Fruit fly (Drosophila melanogaster) whole organism, embryonic: ENCODE data around the gene Arfip.

Source experiments
- ATbp ChIP-seq: fragments of 200-800 bp; sonication (Bioruptor generic); optimal IDR thresholded peaks from 2 replicates; lab custom pipeline; 2017; ENCODE audit warnings: missing biosample characterization, mild to moderate bottlenecking, missing genetic modification characterization, missing genetic modification reagents
- Abd-B ChIP-seq: fragments of 200-800 bp; sonication (Bioruptor generic); optimal IDR thresholded peaks from 2 replicates; lab custom pipeline; 2018; ENCODE audit warnings: missing biosample characterization, mild to moderate bottlenecking, missing genetic modification characterization, moderate library complexity
- Atf-2 ChIP-seq: fragments of 200-800 bp; sonication (Bioruptor generic); optimal IDR thresholded peaks from 2 replicates; lab custom pipeline; 2016; ENCODE audit warnings: missing biosample characterization, missing genetic modification characterization
- Bgb ChIP-seq: fragments of 200-800 bp; sonication (Bioruptor generic); IDR thresholded peaks from 2 replicates; pipeline ENCODE4 v1.3.6; 2022; ENCODE audit warnings: missing biosample characterization, missing genetic modification characterization; ENCODE audit not compliant: partially characterized antibody
- CG10321 ChIP-seq: fragments of 200-800 bp; sonication (Bioruptor generic); IDR thresholded peaks from 2 replicates; pipeline ENCODE4 v1.3.6; 2022; ENCODE audit warnings: missing biosample characterization, missing genetic modification characterization
- CG12236 ChIP-seq: fragments of 200-800 bp; sonication (Bioruptor generic); optimal IDR thresholded peaks from 2 replicates; lab custom pipeline; 2016; ENCODE audit warnings: missing biosample characterization, missing genetic modification characterization
- CG14014 ChIP-seq: fragments of 200-800 bp; sonication (Bioruptor generic); IDR thresholded peaks from 2 replicates; pipeline ENCODE4 v1.3.6; 2022; ENCODE audit warnings: missing biosample characterization, missing genetic modification characterization
- CG17328 ChIP-seq: fragments of 200-800 bp; sonication (Bioruptor generic); IDR thresholded peaks from 2 replicates; pipeline ENCODE4 v1.3.6; 2022; ENCODE audit warnings: missing biosample characterization, missing genetic modification characterization
- CG17829 ChIP-seq: fragments of 200-800 bp; optimal IDR thresholded peaks from 2 replicates; lab custom pipeline; 2019; ENCODE audit warnings: missing biosample characterization, mild to moderate bottlenecking, missing genetic modification characterization, moderate library complexity
- CG18262 ChIP-seq: fragments of 200-800 bp; optimal IDR thresholded peaks from 3 replicates; lab custom pipeline; 2019; ENCODE audit warnings: missing biosample characterization, mild to moderate bottlenecking, missing genetic modification characterization, moderate library complexity
- CG2875 ChIP-seq: fragments of 200-800 bp; sonication (Bioruptor generic); optimal IDR thresholded peaks from 2 replicates; lab custom pipeline; 2017; ENCODE audit warnings: missing biosample characterization, mild to moderate bottlenecking, missing genetic modification characterization, missing genetic modification reagents
- CG3838 ChIP-seq: fragments of 200-800 bp; sonication (Bioruptor generic); optimal IDR thresholded peaks from 3 replicates; lab custom pipeline; 2016; ENCODE audit warnings: missing biosample characterization, missing genetic modification characterization
- CG6813 ChIP-seq: fragments of 200-800 bp; sonication (Bioruptor generic); optimal IDR thresholded peaks from 2 replicates; lab custom pipeline; 2017; ENCODE audit warnings: missing biosample characterization, missing genetic modification characterization, mild to moderate bottlenecking, moderate library complexity, missing genetic modification reagents
- CG9817 ChIP-seq: fragments of 200-800 bp; sonication (Bioruptor generic); optimal IDR thresholded peaks from 2 replicates; lab custom pipeline; 2018; ENCODE audit warnings: missing biosample characterization, mild to moderate bottlenecking, missing genetic modification characterization, moderate library complexity
- CrebB ChIP-seq: fragments of 200-800 bp; sonication (Bioruptor generic); optimal IDR thresholded peaks from 3 replicates; lab custom pipeline; 2018; ENCODE audit warnings: missing biosample characterization, mild to moderate bottlenecking, missing genetic modification characterization
- Dfd ChIP-seq, 2 experiments: fragments of >200 bp; optimal IDR thresholded peaks; 2 replicates each; lab custom pipeline; 2017; ENCODE audit warnings: missing biosample characterization in 2 of 2, missing genetic modification characterization in 2 of 2
- Dip2 ChIP-seq: fragments of 200-800 bp; sonication (Bioruptor generic); IDR thresholded peaks from 2 replicates; pipeline ENCODE4 v1.3.6; 2022; ENCODE audit warnings: missing biosample characterization, missing genetic modification characterization
- E2f2 ChIP-seq: fragments of 200-800 bp; sonication (Bioruptor generic); IDR thresholded peaks from 2 replicates; pipeline ENCODE4 v1.3.6; 2022; ENCODE audit warnings: missing biosample characterization, missing genetic modification characterization
- Eip74EF ChIP-seq, 2 experiments: fragments of 200-800 bp in 1 of 2; fragments of >200 bp in 1 of 2; sonication (Bioruptor generic) in 1 of 2; optimal IDR thresholded peaks; 2 replicates each; lab custom pipeline; 2017 to 2019; ENCODE audit warnings: missing biosample characterization in 2 of 2, missing genetic modification characterization in 2 of 2, mild to moderate bottlenecking in 1 of 2, moderate library complexity in 1 of 2
- H15 ChIP-seq: fragments of 200-800 bp; sonication (Bioruptor generic); IDR thresholded peaks from 3 replicates; pipeline ENCODE4 v1.3.6; 2022; ENCODE audit warnings: missing biosample characterization, missing genetic modification characterization
- Lhr ChIP-seq: fragments of 200-800 bp; sonication (Bioruptor generic); optimal IDR thresholded peaks from 3 replicates; lab custom pipeline; 2017; ENCODE audit warnings: mild to moderate bottlenecking, missing biosample characterization, missing genetic modification reagents, missing genetic modification characterization
- Meics ChIP-seq: fragments of 200-800 bp; sonication (Bioruptor generic); optimal IDR thresholded peaks from 2 replicates; lab custom pipeline; 2017; ENCODE audit warnings: missing biosample characterization, mild to moderate bottlenecking, missing genetic modification characterization
- NFAT ChIP-seq: fragments of 200-800 bp; sonication (Bioruptor generic); IDR thresholded peaks from 2 replicates; pipeline ENCODE4 v1.3.6; 2022; ENCODE audit warnings: missing biosample characterization, missing genetic modification characterization
- Nf-YA ChIP-seq: fragments of 200-800 bp; sonication (Bioruptor generic); IDR thresholded peaks from 2 replicates; pipeline ENCODE4 v1.3.6; 2022; ENCODE audit warnings: missing biosample characterization, missing genetic modification characterization
- Ptx1 ChIP-seq: fragments of 200-800 bp; sonication (Bioruptor generic); IDR thresholded peaks from 2 replicates; pipeline ENCODE4 v1.3.6; 2022; ENCODE audit warnings: missing biosample characterization, missing genetic modification characterization
- Side ChIP-seq: fragments of 200-800 bp; sonication (Bioruptor generic); optimal IDR thresholded peaks from 2 replicates; lab custom pipeline; 2016; ENCODE audit warnings: missing biosample characterization, missing genetic modification characterization
- Six4 ChIP-seq: fragments of 200-800 bp; sonication (Bioruptor generic); optimal IDR thresholded peaks from 2 replicates; lab custom pipeline; 2016; ENCODE audit warnings: missing biosample characterization, missing genetic modification characterization
- YL-1 ChIP-seq: fragments of 200-800 bp; sonication (Bioruptor generic); optimal IDR thresholded peaks from 3 replicates; lab custom pipeline; 2017; ENCODE audit warnings: missing biosample characterization, mild to moderate bottlenecking, missing genetic modification characterization
- ac ChIP-seq: fragments of 200-800 bp; sonication (Bioruptor generic); optimal IDR thresholded peaks from 3 replicates; lab custom pipeline; 2017; ENCODE audit warnings: missing biosample characterization, mild to moderate bottlenecking, missing genetic modification characterization
- al ChIP-seq: fragments of 200-800 bp; sonication (Bioruptor generic); IDR thresholded peaks from 2 replicates; pipeline ENCODE4 v1.3.6; 2022; ENCODE audit warnings: missing biosample characterization, missing genetic modification characterization
- ase ChIP-seq: fragments of 200-800 bp; sonication (Bioruptor generic); IDR thresholded peaks from 3 replicates; pipeline ENCODE4 v1.3.6; 2022; ENCODE audit warnings: missing biosample characterization, missing genetic modification characterization
- ato ChIP-seq: fragments of 200-800 bp; sonication (Bioruptor generic); IDR thresholded peaks from 2 replicates; pipeline ENCODE4 v1.3.6; 2022; ENCODE audit warnings: missing biosample characterization, missing genetic modification characterization; ENCODE audit not compliant: partially characterized antibody
- bab2 ChIP-seq: fragments of 200-800 bp; sonication (Bioruptor generic); optimal IDR thresholded peaks from 2 replicates; lab custom pipeline; 2016; ENCODE audit warnings: missing biosample characterization, missing genetic modification characterization
- btn ChIP-seq: fragments of 200-800 bp; sonication (Bioruptor generic); optimal IDR thresholded peaks from 2 replicates; lab custom pipeline; 2016; ENCODE audit warnings: missing biosample characterization, missing genetic modification characterization
- corto ChIP-seq: fragments of 200-800 bp; sonication (Bioruptor generic); optimal IDR thresholded peaks from 2 replicates; lab custom pipeline; 2016; ENCODE audit warnings: missing biosample characterization, mild to moderate bottlenecking, missing genetic modification characterization, moderate library complexity
- dpn ChIP-seq, 2 experiments: fragments of 200-800 bp; sonication (Bioruptor generic); optimal IDR thresholded peaks; 3 replicates each; lab custom pipeline; 2016; ENCODE audit warnings: missing biosample characterization in 2 of 2, missing genetic modification characterization in 2 of 2
- ems ChIP-seq: fragments of 200-800 bp; sonication (Bioruptor generic); optimal IDR thresholded peaks from 3 replicates; lab custom pipeline; 2016; ENCODE audit warnings: missing biosample characterization, missing genetic modification characterization
- eyg ChIP-seq: fragments of 200-800 bp; sonication (Bioruptor generic); optimal IDR thresholded peaks from 3 replicates; lab custom pipeline; 2016; ENCODE audit warnings: missing biosample characterization, missing genetic modification characterization
- ftz-f1 ChIP-seq: fragments of 200-800 bp; sonication (Bioruptor generic); optimal IDR thresholded peaks from 2 replicates; lab custom pipeline; 2016; ENCODE audit warnings: missing biosample characterization, missing genetic modification characterization
- gcm ChIP-seq: fragments of 200-800 bp; sonication (Bioruptor generic); optimal IDR thresholded peaks from 2 replicates; lab custom pipeline; 2019; ENCODE audit warnings: missing biosample characterization, mild to moderate bottlenecking, missing genetic modification characterization, moderate library complexity
- gem ChIP-seq: fragments of 200-800 bp; sonication (Bioruptor generic); optimal IDR thresholded peaks from 2 replicates; lab custom pipeline; 2019; ENCODE audit warnings: missing biosample characterization, mild to moderate bottlenecking, missing genetic modification characterization, moderate library complexity
- gsb-n ChIP-seq: fragments of 200-800 bp; sonication (Bioruptor generic); optimal IDR thresholded peaks from 3 replicates; lab custom pipeline; 2018; ENCODE audit warnings: missing biosample characterization, mild to moderate bottlenecking, missing genetic modification characterization
- kah ChIP-seq: fragments of 200-800 bp; sonication (Bioruptor generic); optimal IDR thresholded peaks from 2 replicates; lab custom pipeline; 2018; ENCODE audit warnings: missing biosample characterization, mild to moderate bottlenecking, missing genetic modification characterization
- phol ChIP-seq: fragments of 200-800 bp; sonication (Bioruptor generic); optimal IDR thresholded peaks from 3 replicates; lab custom pipeline; 2018; ENCODE audit warnings: missing biosample characterization, mild to moderate bottlenecking, missing genetic modification characterization, moderate library complexity
- row ChIP-seq: fragments of 200-800 bp; sonication (Bioruptor generic); IDR thresholded peaks from 3 replicates; pipeline ENCODE4 v1.3.6; 2022; ENCODE audit warnings: missing biosample characterization, missing genetic modification characterization
- sc ChIP-seq, 3 experiments: fragments of >200 bp in 2 of 3; fragments of 200-800 bp in 1 of 3; sonication (Bioruptor generic) in 1 of 3; optimal IDR thresholded peaks; 2 replicates in 2 of 3; 3 replicates in 1 of 3; lab custom pipeline; 2017; ENCODE audit warnings: mild to moderate bottlenecking in 1 of 3, missing biosample characterization in 1 of 3, missing genetic modification characterization in 1 of 3, missing genetic modification reagents in 1 of 3
- scrt ChIP-seq: fragments of 200-800 bp; sonication (Bioruptor generic); optimal IDR thresholded peaks from 2 replicates; lab custom pipeline; 2018; ENCODE audit warnings: missing biosample characterization, mild to moderate bottlenecking, missing genetic modification characterization, moderate library complexity
- sima ChIP-seq: fragments of 200-800 bp; sonication (Bioruptor generic); optimal IDR thresholded peaks from 2 replicates; lab custom pipeline; 2016; ENCODE audit warnings: missing biosample characterization, missing genetic modification characterization
- slou ChIP-seq: fragments of 200-800 bp; sonication (Bioruptor generic); optimal IDR thresholded peaks from 3 replicates; lab custom pipeline; 2016; ENCODE audit warnings: missing biosample characterization, missing genetic modification characterization
- tgo ChIP-seq: fragments of 200-800 bp; sonication (Bioruptor generic); IDR thresholded peaks from 3 replicates; pipeline ENCODE4 v1.3.6; 2022; ENCODE audit warnings: missing biosample characterization, missing genetic modification characterization

The Arfip gene

dm6 chr3R:11214449-11214950, 20.3 kb downstream of the Arfip start, which contains the start of gene ZnT86D (continued):
- TF ChIP-seq Bgb (GFP tag; lab: Robert Waterston, UW) (no peak), Meics (GFP tag; lab: Kevin White, UChicago) (peak; percentile 75), Atf-2 (GFP tag; lab: Kevin White, UChicago) (peak; percentile 5), CG6813 (no peak), ftz-f1 (no peak), Nf-YA (GFP tag; lab: Robert Waterston, UW) (no peak), CG9817 (peak; percentile 64), kah (GFP tag; lab: Kevin White, UChicago) (peak; percentile 11), al (peak; percentile 58; the same call in 1 of the 2 replicates), CG2875 (GFP tag; lab: Kevin White, UChicago) (no peak), ato (GFP tag; lab: Robert Waterston, UW) (no peak), gem (tag; lab: Kevin White, UChicago) (peak; percentile 78), Dfd (GFP tag; optimal IDR thresholded peaks at IDR 0.05; lab: Kevin White, UChicago) (no peak), tgo (peak; percentile 23; the same call in 1 of the 3 replicates), ac (GFP tag; lab: Kevin White, UChicago) (no peak), eyg (GFP tag; lab: Kevin White, UChicago) (peak; percentile 27), scrt (GFP tag; lab: Kevin White, UChicago) (peak; percentile 20), CG10321 (GFP tag; lab: Robert Waterston, UW) (peak; percentile 80), sc (optimal IDR thresholded peaks at IDR 0.05; lab: Kevin White, UChicago) (no peak), sc (GFP tag; optimal IDR thresholded peaks at IDR 0.05; lab: Kevin White, UChicago) (peak; percentile 3), Six4 (no peak), gcm (GFP tag; lab: Kevin White, UChicago) (peak; percentile 26), ATbp (peak; percentile 21), Eip74EF (GFP tag; optimal IDR thresholded peaks at IDR 0.05; lab: Kevin White, UChicago) (peak in 1 of 2 experiments; percentile 46), CG12236 (no peak), slou (GFP tag; lab: Kevin White, UChicago) (peak; percentile 25), CG14014 (GFP tag; lab: Robert Waterston, UW) (0 out of 2 replicates have a peak, but pooled peaks have one; percentile 12), CG17829 (peak; percentile 62), H15 (GFP tag; lab: Robert Waterston, UW) (no peak), row (GFP tag; lab: Robert Waterston, UW) (peak; percentile 98), CG3838 (GFP tag; lab: Kevin White, UChicago) (peak; percentile 26), gsb-n (tag; lab: Kevin White, UChicago) (peak; percentile 20), YL-1 (peak; percentile 80), Lhr (GFP tag; lab: Kevin White, UChicago) (no peak), ems (GFP tag; lab: Kevin White, UChicago) (peak; percentile 51), Ptx1 (GFP tag; lab: Robert Waterston, UW) (peak; percentile 68), NFAT (GFP tag; lab: Robert Waterston, UW) (no peak), ase (GFP tag; lab: Robert Waterston, UW) (no peak), CrebB (tag; lab: Kevin White, UChicago) (peak; percentile 69), Dip2 (GFP tag; lab: Robert Waterston, UW) (no peak), Abd-B (peak; percentile 67), sima (no peak), E2f2 (GFP tag; lab: Robert Waterston, UW) (peak; percentile 26; the same call in 1 of the 2 replicates), CG17328 (GFP tag; lab: Robert Waterston, UW) (no peak), Side (GFP tag; lab: Kevin White, UChicago) (peak; percentile 13), phol (tag; lab: Kevin White, UChicago) (peak; percentile 87), bab2 (GFP tag; lab: Kevin White, UChicago) (peak; percentile 49), btn (no peak), corto (no peak), dpn (GFP tag; optimal IDR thresholded peaks at IDR 0.05; lab: Kevin White, UChicago) (peak; percentile 44 to 47), CG18262 (tag; lab: Kevin White, UChicago) (peak; percentile 69)
